Worm (Caenorhabditis elegans) whole organism, young adult: ENCODE data around the gene D1086.21.
A peak's percentile ranks its signal among the peaks of the same experiment; 100 is the strongest.

Experiments used
- B0261.1 ChIP-seq: sonication (generic microtip); optimal IDR thresholded peaks from 2 replicates; lab custom pipeline; 2016; ENCODE audit warnings: mild to moderate bottlenecking, missing genetic modification characterization, moderate library complexity, missing compliant biosample characterization
- C06A6.2 ChIP-seq: fragments of 200-800 bp; sonication (Bioruptor generic); conservative IDR thresholded peaks from 2 replicates; pipeline ENCODE4 v1.3.6; 2022; ENCODE audit warnings: missing genetic modification characterization, missing compliant biosample characterization
- F10E7.11 ChIP-seq: sonication (generic microtip); optimal IDR thresholded peaks from 2 replicates; lab custom pipeline; 2017; ENCODE audit warnings: mild to moderate bottlenecking, missing genetic modification characterization, moderate library complexity, missing compliant biosample characterization
- F23B12.7 ChIP-seq: sonication (generic microtip); optimal IDR thresholded peaks from 2 replicates; lab custom pipeline; 2017; ENCODE audit warnings: missing genetic modification characterization, mild to moderate bottlenecking, missing compliant biosample characterization, antibody characterized with exemption, moderate library complexity; ENCODE audit not compliant: insufficient read depth
- F33H1.4 ChIP-seq: fragments of 200-800 bp; sonication (Bioruptor generic); IDR thresholded peaks from 2 replicates; pipeline ENCODE4 v1.3.6; 2022; ENCODE audit warnings: missing genetic modification reagents, missing genetic modification characterization, missing compliant biosample characterization
- F39B2.1 ChIP-seq: fragments of 200-800 bp; sonication (Bioruptor generic); IDR thresholded peaks from 2 replicates; pipeline ENCODE4 v1.3.6; 2022; ENCODE audit warnings: missing genetic modification reagents, missing genetic modification characterization, missing compliant biosample characterization
- F57A8.1 ChIP-seq: fragments of 200-800 bp; sonication (Bioruptor generic); optimal IDR thresholded peaks from 2 replicates; lab custom pipeline; 2018; ENCODE audit warnings: mild to moderate bottlenecking, missing genetic modification characterization, moderate library complexity, missing compliant biosample characterization
- K11D2.4 ChIP-seq: fragments of 200-800 bp; sonication (Bioruptor generic); IDR thresholded peaks from 2 replicates; pipeline ENCODE4 v1.3.6; 2022; ENCODE audit warnings: missing genetic modification reagents, missing genetic modification characterization, missing compliant biosample characterization
- T26A5.8 ChIP-seq: sonication (generic microtip); optimal IDR thresholded peaks from 2 replicates; lab custom pipeline; 2016; ENCODE audit warnings: missing genetic modification characterization, missing compliant biosample characterization
- Y53G8AR.9 ChIP-seq: fragments of 200-800 bp; sonication (Bioruptor generic); conservative IDR thresholded peaks from 2 replicates; pipeline ENCODE4 v1.3.6; 2022; ENCODE audit warnings: missing genetic modification reagents, missing genetic modification characterization, missing compliant biosample characterization
- Y67H2A.10 ChIP-seq: fragments of 200-800 bp; sonication (Bioruptor generic); conservative IDR thresholded peaks from 2 replicates; pipeline ENCODE4 v1.3.6; 2022; ENCODE audit warnings: missing genetic modification reagents, missing genetic modification characterization, missing compliant biosample characterization
- ZK185.1 ChIP-seq: sonication (generic microtip); optimal IDR thresholded peaks from 2 replicates; lab custom pipeline; 2016; ENCODE audit warnings: mild to moderate bottlenecking, missing genetic modification characterization, missing compliant biosample characterization; ENCODE audit not compliant: poor library complexity, severe bottlenecking
- akir-1 ChIP-seq: fragments of 200-800 bp; sonication (Bioruptor generic); optimal IDR thresholded peaks from 2 replicates; lab custom pipeline; 2018; ENCODE audit warnings: mild to moderate bottlenecking, missing genetic modification characterization, moderate library complexity, missing compliant biosample characterization
- aptf-2 ChIP-seq: fragments of 200-800 bp; sonication (Bioruptor generic); conservative IDR thresholded peaks from 2 replicates; pipeline ENCODE4 v1.3.6; 2022; ENCODE audit warnings: missing genetic modification reagents, missing genetic modification characterization, missing compliant biosample characterization
- atf-7 ChIP-seq: sonication (generic microtip); optimal IDR thresholded peaks from 2 replicates; lab custom pipeline; 2017; ENCODE audit warnings: mild to moderate bottlenecking, missing genetic modification characterization, missing compliant biosample characterization
- bed-2 ChIP-seq: fragments of 200-800 bp; sonication (Bioruptor generic); IDR thresholded peaks from 2 replicates; pipeline ENCODE4 v1.3.6; 2022; ENCODE audit warnings: missing genetic modification reagents, missing genetic modification characterization, missing compliant biosample characterization
- cebp-2 ChIP-seq: fragments of 200-800 bp; sonication (Bioruptor generic); IDR thresholded peaks from 2 replicates; pipeline ENCODE4 v1.3.6; 2022; ENCODE audit warnings: missing genetic modification characterization, missing compliant biosample characterization
- ceh-40 ChIP-seq: fragments of 200-800 bp; sonication (Bioruptor generic); IDR thresholded peaks from 2 replicates; pipeline ENCODE4 v1.3.6; 2022; ENCODE audit warnings: missing genetic modification characterization, missing compliant biosample characterization
- ceh-58 ChIP-seq: fragments of 200-800 bp; sonication (Bioruptor generic); IDR thresholded peaks from 2 replicates; pipeline ENCODE4 v1.3.6; 2022; ENCODE audit warnings: missing genetic modification characterization, missing compliant biosample characterization
- egl-44 ChIP-seq: fragments of 200-800 bp; sonication (Bioruptor generic); IDR thresholded peaks from 2 replicates; pipeline ENCODE4 v1.3.6; 2022; ENCODE audit warnings: missing genetic modification reagents, missing genetic modification characterization, missing compliant biosample characterization
- egrh-3 ChIP-seq: fragments of 200-800 bp; sonication (Bioruptor generic); IDR thresholded peaks from 2 replicates; pipeline ENCODE4 v1.3.6; 2022; ENCODE audit warnings: missing genetic modification reagents, missing genetic modification characterization, missing compliant biosample characterization
- ekl-4 ChIP-seq: fragments of 200-800 bp; sonication (Bioruptor generic); IDR thresholded peaks from 2 replicates; pipeline ENCODE4 v1.3.6; 2022; ENCODE audit warnings: missing genetic modification reagents, missing genetic modification characterization, missing compliant biosample characterization
- him-1 ChIP-seq: sonication (generic microtip); optimal IDR thresholded peaks from 2 replicates; lab custom pipeline; 2016; ENCODE audit warnings: missing genotype, missing genetic modification reagents, missing genetic modification characterization, missing compliant biosample characterization
- hlh-12 ChIP-seq: sonication (generic microtip); optimal IDR thresholded peaks from 2 replicates; lab custom pipeline; 2016; ENCODE audit warnings: missing genetic modification characterization, missing compliant biosample characterization
- hlh-26 ChIP-seq: fragments of 200-800 bp; sonication (Bioruptor generic); conservative IDR thresholded peaks from 2 replicates; pipeline ENCODE4 v1.3.6; 2022; ENCODE audit warnings: missing genetic modification reagents, missing genetic modification characterization, missing compliant biosample characterization
- hmg-1.2 ChIP-seq: fragments of 200-800 bp; sonication (Bioruptor generic); IDR thresholded peaks from 2 replicates; pipeline ENCODE4 v1.3.6; 2022; ENCODE audit warnings: missing genetic modification reagents, missing genetic modification characterization, missing compliant biosample characterization
- hrde-1 ChIP-seq: sonication (generic microtip); optimal IDR thresholded peaks from 2 replicates; lab custom pipeline; 2016; ENCODE audit warnings: missing genetic modification characterization, mild to moderate bottlenecking, missing compliant biosample characterization, moderate library complexity, missing genotype, missing genetic modification reagents, borderline replicate concordance
- lag-1 ChIP-seq: fragments of 200-800 bp; sonication (Bioruptor generic); IDR thresholded peaks from 2 replicates; pipeline ENCODE4 v1.3.6; 2022; ENCODE audit warnings: missing genetic modification reagents, missing genetic modification characterization, missing compliant biosample characterization
- let-526 ChIP-seq: fragments of 200-800 bp; sonication (Bioruptor generic); IDR thresholded peaks from 2 replicates; pipeline ENCODE4 v1.3.6; 2022; ENCODE audit warnings: missing genetic modification reagents, missing genetic modification characterization, missing compliant biosample characterization
- lin-26 ChIP-seq: fragments of 200-800 bp; sonication (Bioruptor generic); IDR thresholded peaks from 2 replicates; pipeline ENCODE4 v1.3.6; 2022; ENCODE audit warnings: missing genetic modification reagents, missing genetic modification characterization, missing compliant biosample characterization
- lin-54 ChIP-seq: fragments of 200-800 bp; sonication (Bioruptor generic); optimal IDR thresholded peaks from 2 replicates; lab custom pipeline; 2018; ENCODE audit warnings: mild to moderate bottlenecking, missing genetic modification characterization, missing compliant biosample characterization
- madf-6 ChIP-seq: fragments of 200-800 bp; sonication (Bioruptor generic); IDR thresholded peaks from 2 replicates; pipeline ENCODE4 v1.3.6; 2022; ENCODE audit warnings: missing genetic modification reagents, missing genetic modification characterization, missing compliant biosample characterization
- madf-8 ChIP-seq: fragments of 200-800 bp; sonication (Bioruptor generic); conservative IDR thresholded peaks from 2 replicates; pipeline ENCODE4 v1.3.6; 2022; ENCODE audit warnings: missing genetic modification reagents, missing genetic modification characterization, missing compliant biosample characterization
- mes-4 ChIP-seq: sonication (generic microtip); optimal IDR thresholded peaks from 2 replicates; lab custom pipeline; 2016; ENCODE audit warnings: missing genotype, missing genetic modification characterization, missing compliant biosample characterization
- mxl-1 ChIP-seq: sonication (generic microtip); optimal IDR thresholded peaks from 2 replicates; lab custom pipeline; 2016; ENCODE audit warnings: missing genetic modification characterization, missing compliant biosample characterization
- nfyb-1 ChIP-seq: fragments of 200-800 bp; sonication (Bioruptor generic); IDR thresholded peaks from 2 replicates; pipeline ENCODE4 v1.3.6; 2022; ENCODE audit warnings: missing genetic modification reagents, missing genetic modification characterization, missing compliant biosample characterization
- nhr-27 ChIP-seq: fragments of 200-800 bp; sonication (Bioruptor generic); optimal IDR thresholded peaks from 2 replicates; lab custom pipeline; 2018; ENCODE audit warnings: mild to moderate bottlenecking, missing genetic modification characterization, moderate library complexity, missing compliant biosample characterization
- nhr-90 ChIP-seq: sonication (generic microtip); optimal IDR thresholded peaks from 2 replicates; lab custom pipeline; 2016; ENCODE audit warnings: missing genotype, mild to moderate bottlenecking, missing genetic modification characterization, missing compliant biosample characterization
- rcor-1 ChIP-seq: fragments of 200-800 bp; sonication (Bioruptor generic); IDR thresholded peaks from 2 replicates; pipeline ENCODE4 v1.3.6; 2022; ENCODE audit warnings: missing genetic modification reagents, missing genetic modification characterization, missing compliant biosample characterization
- snpc-1.1 ChIP-seq: sonication (generic microtip); optimal IDR thresholded peaks from 2 replicates; lab custom pipeline; 2017; ENCODE audit warnings: missing genetic modification characterization, mild to moderate bottlenecking, missing compliant biosample characterization, antibody characterized with exemption, moderate library complexity, missing genotype, missing genetic modification reagents; ENCODE audit not compliant: insufficient read depth
- snpc-1.3 ChIP-seq: sonication (generic microtip); optimal IDR thresholded peaks from 2 replicates; lab custom pipeline; 2017; ENCODE audit warnings: missing genetic modification characterization, mild to moderate bottlenecking, missing compliant biosample characterization, antibody characterized with exemption, moderate library complexity, missing genotype, missing genetic modification reagents; ENCODE audit not compliant: insufficient read depth
- snpc-3.4 ChIP-seq: sonication (generic microtip); optimal IDR thresholded peaks from 2 replicates; lab custom pipeline; 2017; ENCODE audit warnings: missing genetic modification characterization, mild to moderate bottlenecking, missing compliant biosample characterization, antibody characterized with exemption, moderate library complexity, missing genotype, missing genetic modification reagents
- somi-1 ChIP-seq: fragments of 200-800 bp; sonication (Bioruptor generic); optimal IDR thresholded peaks from 2 replicates; lab custom pipeline; 2018; ENCODE audit warnings: mild to moderate bottlenecking, missing genetic modification characterization, missing compliant biosample characterization
- tbp1 ChIP-seq: fragments of 200-800 bp; sonication (Bioruptor generic); optimal IDR thresholded peaks from 2 replicates; lab custom pipeline; 2018; ENCODE audit warnings: mild to moderate bottlenecking, missing genetic modification characterization, missing compliant biosample characterization
- xnd-1 ChIP-seq: sonication (generic microtip); optimal IDR thresholded peaks from 2 replicates; lab custom pipeline; 2016; ENCODE audit warnings: missing genotype, missing genetic modification reagents, missing genetic modification characterization, missing compliant biosample characterization
- zfh-2 ChIP-seq: fragments of 200-800 bp; sonication (Bioruptor generic); conservative IDR thresholded peaks from 2 replicates; pipeline ENCODE4 v1.3.6; 2022; ENCODE audit warnings: missing genetic modification reagents, missing genetic modification characterization, missing compliant biosample characterization

Gene D1086.21

ce11 chrV:14092403-14092802 is 27.9 kb downstream of the D1086.21 start, which contains the start of gene D1086.3 (continued):
- TF ChIP-seq snpc-1.3 (tag; lab: Kevin White, UChicago) (peak; percentile 93), snpc-3.4 (tag; lab: Kevin White, UChicago) (peak; percentile 98), lin-54 (peak; percentile 63), nfyb-1 (GFP tag; lab: Robert Waterston, UW) (peak; percentile 78), tbp1 (peak; percentile 80), ZK185.1 (tag; lab: Kevin White, UChicago) (no peak), atf-7 (tag; lab: Kevin White, UChicago) (peak; percentile 46), egl-44 (GFP tag; lab: Robert Waterston, UW) (0 out of 2 replicates have a peak, but pooled peaks have one; percentile 11), madf-6 (GFP tag; lab: Robert Waterston, UW) (peak; percentile 88), lin-26 (0 out of 2 replicates have a peak, but pooled peaks have one; percentile 54), Y53G8AR.9 (0 out of 2 replicates have a peak, but pooled peaks have one; percentile 69), cebp-2 (no peak), hmg-1.2 (GFP tag; lab: Robert Waterston, UW) (peak; percentile 97), F23B12.7 (peak; percentile 26), madf-8 (peak; percentile 75), nhr-27 (tag; lab: Kevin White, UChicago) (no peak), him-1 (peak; percentile 97), hrde-1 (tag; lab: Kevin White, UChicago) (peak; percentile 27), mes-4 (tag; lab: Kevin White, UChicago) (no peak), C06A6.2 (GFP tag; lab: Robert Waterston, UW) (no peak), F33H1.4 (peak; percentile 69), ekl-4 (GFP tag; lab: Robert Waterston, UW) (peak; percentile 55)

ce11 chrV:14093805-14094204 is 29.3 kb downstream of the D1086.21 start, which contains the start of gene D1086.8:
Gene D1086.8, plus strand, starts transcription at chrV:14094105.
- TF ChIP-seq egrh-3 (no peak), him-1 (no peak), F10E7.11 (tag; lab: Kevin White, UChicago) (no peak), somi-1 (no peak), aptf-2 (no peak), rcor-1 (no peak), xnd-1 (tag; lab: Kevin White, UChicago) (no peak), tbp1 (no peak), snpc-1.1 (tag; lab: Kevin White, UChicago) (no peak), C06A6.2 (GFP tag; lab: Robert Waterston, UW) (no peak), ceh-58 (GFP tag; lab: Robert Waterston, UW) (no peak), ceh-40 (GFP tag; lab: Robert Waterston, UW) (no peak), T26A5.8 (tag; lab: Kevin White, UChicago) (no peak)

ce11 chrV:14094546-14094945 is 30.0 kb downstream of the D1086.21 start:
- no peak for TF ChIP-seq K11D2.4 (GFP tag; lab: Robert Waterston, UW)
- TF ChIP-seq bed-2 (GFP tag; lab: Robert Waterston, UW), result no peak
- TF ChIP-seq hmg-1.2 (GFP tag; lab: Robert Waterston, UW), result peak; percentile 24; the same call in 1 of the 2 replicates
- no peak for TF ChIP-seq akir-1 (GFP tag; lab: Kevin White, UChicago)
- no peak for TF ChIP-seq Y67H2A.10
- TF ChIP-seq mxl-1 (tag; lab: Kevin White, UChicago), result no peak
- TF ChIP-seq nhr-90 (tag; lab: Kevin White, UChicago), result no peak
- no peak for TF ChIP-seq let-526
- no peak for TF ChIP-seq C06A6.2 (GFP tag; lab: Robert Waterston, UW)
- TF ChIP-seq hlh-12 (tag; lab: Kevin White, UChicago), result no peak
- TF ChIP-seq tbp1, result peak; percentile 16
- TF ChIP-seq snpc-1.1 (tag; lab: Kevin White, UChicago), result peak; percentile 59
- TF ChIP-seq B0261.1 (tag; lab: Kevin White, UChicago), result no peak
- no peak for TF ChIP-seq F57A8.1 (GFP tag; lab: Kevin White, UChicago)
- TF ChIP-seq F39B2.1 (GFP tag; lab: Robert Waterston, UW), result no peak
- TF ChIP-seq ekl-4 (GFP tag; lab: Robert Waterston, UW), result no peak
- TF ChIP-seq lag-1 (GFP tag; lab: Robert Waterston, UW), result no peak
- no peak for TF ChIP-seq zfh-2 (GFP tag; lab: Robert Waterston, UW)
- TF ChIP-seq hlh-26 (GFP tag; lab: Robert Waterston, UW), result no peak
